Fruit fly (Drosophila melanogaster) whole organism, wandering third instar larva: ENCODE measurements around the gene CG8578.

Source experiments
- GATAd ChIP-seq: sonication (Bioruptor generic); optimal IDR thresholded peaks from 2 replicates; lab custom pipeline; 2016; ENCODE audit warnings: missing biosample characterization, missing genetic modification characterization
- pan ChIP-seq: fragments of >200 bp; optimal IDR thresholded peaks from 2 replicates; lab custom pipeline; 2017
- sage ChIP-seq: fragments of 200-800 bp; sonication (Bioruptor generic); optimal IDR thresholded peaks from 2 replicates; lab custom pipeline; 2016; ENCODE audit warnings: missing biosample characterization, mild to moderate bottlenecking, missing genetic modification characterization

dm6 chrX:15859387-15859786, 15.1 kb downstream of the CG8578 start, which contains the start of gene AlkB:
- TF ChIP-seq sage (GFP tag; lab: Kevin White, UChicago) (no peak), GATAd (GFP tag; lab: Kevin White, UChicago) (no peak), pan (lab: Kevin White, UChicago) (no peak)
